Worm (Caenorhabditis elegans) whole organism, late embryonic: ENCODE measurements around the gene clec-140.

Experiments
- C38D4.7 ChIP-seq: fragments of 200-800 bp; sonication (Bioruptor generic); optimal IDR thresholded peaks from 2 replicates; lab custom pipeline; 2018; ENCODE audit warnings: mild to moderate bottlenecking, missing genetic modification characterization, moderate library complexity, missing compliant biosample characterization
- ceh-18 ChIP-seq: sonication (generic microtip); optimal IDR thresholded peaks from 2 replicates; lab custom pipeline; 2016; ENCODE audit warnings: missing genetic modification characterization, missing compliant biosample characterization
- ceh-30 ChIP-seq: fragments of 150-350 bp; optimal IDR thresholded peaks from 2 replicates; lab custom pipeline; 2014; ENCODE audit warnings: missing biosample characterization, missing genetic modification characterization
- ceh-31 ChIP-seq: sonication (generic microtip); optimal IDR thresholded peaks from 2 replicates; lab custom pipeline; 2016; ENCODE audit warnings: missing genetic modification characterization, missing compliant biosample characterization
- ceh-48 ChIP-seq: sonication (generic microtip); optimal IDR thresholded peaks from 2 replicates; lab custom pipeline; 2016; ENCODE audit warnings: missing genetic modification characterization, inconsistent platforms, missing compliant biosample characterization
- ceh-6 ChIP-seq: fragments of 200-800 bp; sonication (Bioruptor generic); optimal IDR thresholded peaks from 2 replicates; lab custom pipeline; 2018; ENCODE audit warnings: mild to moderate bottlenecking, missing genetic modification characterization, missing compliant biosample characterization
- elt-4 ChIP-seq: sonication (generic microtip); optimal IDR thresholded peaks from 2 replicates; lab custom pipeline; 2016; ENCODE audit warnings: missing genetic modification characterization, missing compliant biosample characterization
- fax-1 ChIP-seq: sonication (generic microtip); optimal IDR thresholded peaks from 2 replicates; lab custom pipeline; 2016; ENCODE audit warnings: missing genotype, missing genetic modification characterization, missing compliant biosample characterization
- fkh-6 ChIP-seq: sonication (generic microtip); optimal IDR thresholded peaks from 2 replicates; lab custom pipeline; 2016; ENCODE audit warnings: missing genetic modification characterization, missing compliant biosample characterization
- hlh-15 ChIP-seq: sonication (generic microtip); optimal IDR thresholded peaks from 2 replicates; lab custom pipeline; 2016; ENCODE audit warnings: missing genetic modification characterization, missing compliant biosample characterization
- hlh-6 ChIP-seq: sonication (generic microtip); optimal IDR thresholded peaks from 2 replicates; lab custom pipeline; 2016; ENCODE audit warnings: missing genotype, missing genetic modification characterization, missing compliant biosample characterization
- pha-2 ChIP-seq: sonication (generic microtip); optimal IDR thresholded peaks from 2 replicates; lab custom pipeline; 2017; ENCODE audit warnings: mild to moderate bottlenecking, missing genetic modification characterization, missing compliant biosample characterization
- sdc-2 ChIP-seq: sonication (generic microtip); optimal IDR thresholded peaks from 2 replicates; lab custom pipeline; 2016; ENCODE audit warnings: missing genotype, missing genetic modification characterization, missing compliant biosample characterization
- ttx-3 ChIP-seq: sonication (generic microtip); optimal IDR thresholded peaks from 2 replicates; lab custom pipeline; 2016; ENCODE audit warnings: missing genetic modification reagents, missing genetic modification characterization, missing compliant biosample characterization
- unc-86 ChIP-seq: sonication (generic microtip); optimal IDR thresholded peaks from 2 replicates; lab custom pipeline; 2016; ENCODE audit warnings: missing genetic modification characterization, missing compliant biosample characterization
- ztf-16 ChIP-seq: sonication (generic microtip); optimal IDR thresholded peaks from 2 replicates; lab custom pipeline; 2017; ENCODE audit warnings: missing genetic modification characterization, missing compliant biosample characterization

Gene clec-140

ce11 chrII:4715676-4716075, 42.8 kb downstream of the clec-140 start, which contains the start of gene F41C3.8:
TSS of gene F41C3.8 (plus strand) at chrII:4716046.
- no peak for TF ChIP-seq ceh-31 (tag; lab: Kevin White, UChicago)
- TF ChIP-seq ttx-3 = no peak
- TF ChIP-seq unc-86 (tag; lab: Kevin White, UChicago) = no peak
- no peak for TF ChIP-seq ceh-30 (tag; lab: Kevin White, UChicago)
- TF ChIP-seq ceh-48 (tag; lab: Kevin White, UChicago) = no peak
- TF ChIP-seq elt-4 (tag; lab: Kevin White, UChicago) = no peak
- no peak for TF ChIP-seq sdc-2 (tag; lab: Kevin White, UChicago)
- TF ChIP-seq hlh-6 = no peak
- TF ChIP-seq ceh-18 (tag; lab: Kevin White, UChicago) = no peak
- no peak for TF ChIP-seq pha-2 (tag; lab: Kevin White, UChicago)
- TF ChIP-seq hlh-15 (tag; lab: Kevin White, UChicago) = no peak
- no peak for TF ChIP-seq C38D4.7 (GFP tag; lab: Kevin White, UChicago)
- no peak for TF ChIP-seq ztf-16
- no peak for TF ChIP-seq fax-1 (tag; lab: Kevin White, UChicago)
- no peak for TF ChIP-seq fkh-6
- no peak for TF ChIP-seq ceh-6
- TF ChIP-seq, all 69 proteins: peak for 0
